Worm (Caenorhabditis elegans): ENCODE data around the gene vps-54.

DNA sequence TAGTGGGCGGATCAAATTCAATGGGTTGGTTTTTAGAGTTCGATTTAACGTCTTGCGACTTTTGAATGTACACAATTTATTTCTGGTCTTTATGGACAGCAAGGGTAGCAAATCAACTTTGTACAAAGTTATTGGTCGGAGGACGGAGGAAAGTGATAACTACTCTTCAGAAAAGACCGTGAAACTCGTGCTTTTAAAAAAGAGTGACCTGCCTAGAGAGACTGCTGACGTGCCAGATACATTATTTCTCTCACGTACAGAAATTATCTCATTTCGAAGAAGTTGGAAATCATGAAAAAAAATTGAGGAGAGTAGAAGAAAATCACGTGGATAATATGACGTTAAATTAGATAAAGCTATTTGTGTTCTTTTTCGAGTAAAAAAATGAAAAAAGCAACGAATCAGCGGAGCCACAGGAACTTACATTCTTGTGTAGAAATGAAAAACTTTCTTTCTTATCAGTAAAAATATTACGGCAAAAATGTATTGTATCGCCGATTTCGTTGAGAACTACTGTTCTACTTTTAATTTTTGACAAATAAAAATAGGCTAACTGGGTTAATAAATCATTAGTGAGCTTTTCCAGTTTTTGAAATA is 40.0 kb downstream of the vps-54 start, which contains the start of gene ppm-1.A:
- TF ChIP-seq flt-1 (GFP tag; IDR thresholded peaks at IDR 0.05) (no peak), tab-1 (GFP tag; IDR thresholded peaks at IDR 0.05) (no peak), klf-2 (GFP tag; conservative IDR thresholded peaks at IDR 0.05) (no peak), ref-1 (GFP tag; conservative IDR thresholded peaks at IDR 0.05) (no peak), cog-1 (tag; optimal IDR thresholded peaks at IDR 0.05) (no peak), med-1 (GFP tag; optimal IDR thresholded peaks at IDR 0.05; ENCODE audit: insufficient read depth) (no peak), ztf-29 (GFP tag; IDR thresholded peaks at IDR 0.05) (no peak), ztf-23 (GFP tag; IDR thresholded peaks at IDR 0.05) (no peak), T22C8.4 (GFP tag; IDR thresholded peaks at IDR 0.05) (no peak)

All from whole organism, midembryonic.